Fruit fly (Drosophila melanogaster): ENCODE data around the gene ppk28.

DNA sequence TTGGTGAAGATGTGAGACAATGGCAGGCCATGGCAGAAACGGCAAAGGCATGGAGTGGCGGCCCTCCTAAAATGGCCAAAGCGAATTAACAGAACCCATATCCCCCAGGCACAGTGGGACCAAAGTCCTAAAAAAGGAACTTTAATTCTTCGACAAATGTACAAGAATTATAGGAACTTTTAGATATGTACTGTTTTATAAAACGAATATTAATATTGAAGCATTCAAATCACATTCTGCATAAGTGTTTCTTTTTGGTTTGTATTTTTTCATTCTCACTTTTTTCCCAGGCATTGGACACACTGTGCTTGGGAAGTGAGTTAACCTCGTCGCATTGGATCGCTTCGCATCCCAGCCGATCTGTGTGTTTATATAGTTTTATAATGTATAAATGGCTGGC is 40.9 kb upstream of the ppk28 start:
- TF ChIP-seq caup (GFP tag; optimal IDR thresholded peaks at IDR 0.05; ENCODE audit: severe bottlenecking) = no peak
- no peak for TF ChIP-seq Dip3 (GFP tag; optimal IDR thresholded peaks at IDR 0.05)
- TF ChIP-seq Sox100B (GFP tag; optimal IDR thresholded peaks at IDR 0.05) = no peak
- no peak for TF ChIP-seq CG2120 (GFP tag; optimal IDR thresholded peaks at IDR 0.05)
- no peak for TF ChIP-seq YL-1 (GFP tag; optimal IDR thresholded peaks at IDR 0.05)
- TF ChIP-seq gcm (GFP tag; optimal IDR thresholded peaks at IDR 0.05) = no peak
- TF ChIP-seq chinmo (GFP tag; IDR thresholded peaks at IDR 0.05; ENCODE audit: partially characterized antibody) = no peak
- no peak for TF ChIP-seq Sry-δ (GFP tag; optimal IDR thresholded peaks at IDR 0.05)
- TF ChIP-seq insv (GFP tag; optimal IDR thresholded peaks at IDR 0.05) = no peak
- no peak for TF ChIP-seq slp2 (GFP tag; optimal IDR thresholded peaks at IDR 0.05)

All from whole organism, embryonic.